Worm (Caenorhabditis elegans) whole organism, L2 larva: ENCODE data around the gene ZK218.11.

ENCODE experiments used
- ceh-16 ChIP-seq: fragments of 150-350 bp; optimal IDR thresholded peaks from 2 replicates; lab custom pipeline; 2014; ENCODE audit warnings: missing biosample characterization, missing genetic modification characterization
- crh-2 ChIP-seq: sonication (generic microtip); optimal IDR thresholded peaks from 2 replicates; lab custom pipeline; 2017; ENCODE audit warnings: missing biosample characterization, missing genetic modification characterization
- nhr-77 ChIP-seq: fragments of 150-350 bp; optimal IDR thresholded peaks from 2 replicates; lab custom pipeline; 2014; ENCODE audit warnings: missing biosample characterization, missing genetic modification characterization
- unc-39 ChIP-seq: fragments of 150-350 bp; optimal IDR thresholded peaks from 2 replicates; lab custom pipeline; 2014; ENCODE audit warnings: missing biosample characterization, missing genetic modification characterization
- unc-62 ChIP-seq: fragments of 150-350 bp; optimal IDR thresholded peaks from 2 replicates; lab custom pipeline; 2014; ENCODE audit warnings: missing biosample characterization, missing genetic modification reagents, missing genetic modification characterization
- ztf-11 ChIP-seq: sonication (generic microtip); optimal IDR thresholded peaks from 2 replicates; lab custom pipeline; 2017; ENCODE audit warnings: missing biosample characterization, missing genetic modification characterization

DNA sequence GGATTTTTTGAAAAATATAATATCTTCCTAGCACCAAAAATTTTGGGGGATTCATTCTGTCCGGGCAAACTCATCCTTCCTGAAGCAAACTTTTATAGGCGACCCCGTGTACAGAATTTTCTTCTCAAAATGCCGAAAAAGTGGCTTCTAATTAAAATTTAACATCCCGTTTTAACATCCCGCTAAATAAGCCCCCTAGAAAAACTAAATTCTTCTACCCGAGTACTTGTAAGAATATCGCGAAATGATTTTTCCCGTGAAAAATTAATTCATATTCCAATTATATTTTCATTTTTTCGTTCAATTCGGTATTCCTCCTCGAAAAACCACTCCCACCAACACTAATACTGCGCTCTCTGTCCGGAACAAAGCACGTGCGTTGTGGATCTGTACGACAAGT lies 39.4 kb downstream of the ZK218.11 start, which contains the start of gene T05E12.8:
- TF ChIP-seq ceh-16, result no peak
- TF ChIP-seq crh-2 (tag; lab: Kevin White, UChicago), result no peak
- TF ChIP-seq nhr-77 (tag; lab: Kevin White, UChicago), result no peak
- no peak for TF ChIP-seq unc-39
- no peak for TF ChIP-seq unc-62
- TF ChIP-seq ztf-11 (tag; lab: Kevin White, UChicago), result no peak
